Worm (Caenorhabditis elegans): Measurements from ENCODE around the gene ZK899.7.

ce11 chrX:9472170-9472569 is 22.9 kb upstream of the ZK899.7 start, which contains the start of gene gap-2:
- TF ChIP-seq nhr-76 (tag; optimal IDR thresholded peaks at IDR 0.05), result no peak
- TF ChIP-seq R02D3.7 (tag; optimal IDR thresholded peaks at IDR 0.05), result no peak
- no peak for TF ChIP-seq pha-4 (tag; optimal IDR thresholded peaks at IDR 0.05)
- TF ChIP-seq ama-1 (optimal IDR thresholded peaks at IDR 0.05), result no peak
- no peak for TF ChIP-seq fkh-10 (GFP tag; optimal IDR thresholded peaks at IDR 0.05)
- no peak for TF ChIP-seq nhr-11 (tag; optimal IDR thresholded peaks at IDR 0.05)
- no peak for TF ChIP-seq tbx-2 (tag; optimal IDR thresholded peaks at IDR 0.05)
- TF ChIP-seq zag-1 (tag; optimal IDR thresholded peaks at IDR 0.05), result no peak
- no peak for TF ChIP-seq ztf-4 (tag; optimal IDR thresholded peaks at IDR 0.05)
